Worm (Caenorhabditis elegans) whole organism, L1 larva: ENCODE results near the gene ifg-1.

Experiments
- C16A3.4 ChIP-seq: fragments of 150-350 bp; optimal IDR thresholded peaks from 2 replicates; lab custom pipeline; 2014; ENCODE audit warnings: missing biosample characterization, missing genetic modification characterization
- C34B4.2 ChIP-seq: sonication (generic microtip); optimal IDR thresholded peaks from 2 replicates; lab custom pipeline; 2017; ENCODE audit warnings: mild to moderate bottlenecking, missing genetic modification characterization, missing compliant biosample characterization
- Y116A8C.19 ChIP-seq: sonication (generic microtip); optimal IDR thresholded peaks from 2 replicates; lab custom pipeline; 2016; ENCODE audit warnings: missing compliant biosample characterization, missing genetic modification characterization, borderline replicate concordance
- aha-1 ChIP-seq: fragments of 150-350 bp; optimal IDR thresholded peaks from 2 replicates; lab custom pipeline; 2014; ENCODE audit warnings: missing biosample characterization, missing genetic modification characterization
- aly-2 ChIP-seq: fragments of 150-350 bp; optimal IDR thresholded peaks from 2 replicates; lab custom pipeline; 2014; ENCODE audit warnings: missing biosample characterization, missing genetic modification characterization
- blmp-1 ChIP-seq: fragments of 150-350 bp; optimal IDR thresholded peaks from 2 replicates; lab custom pipeline; 2014; ENCODE audit warnings: missing biosample characterization, missing genetic modification characterization
- ceh-82 ChIP-seq, 3 experiments: fragments of 150-350 bp in 1 of 3; sonication (generic microtip) in 2 of 3; optimal IDR thresholded peaks; 2 replicates each; lab custom pipeline; 2014 to 2017; ENCODE audit warnings: missing biosample characterization in 3 of 3, missing genetic modification characterization in 3 of 3
- ceh-90 ChIP-seq: sonication (generic microtip); optimal IDR thresholded peaks from 2 replicates; lab custom pipeline; 2016; ENCODE audit warnings: missing genetic modification characterization, missing compliant biosample characterization
- dpl-1 ChIP-seq, 3 experiments: fragments of 150-350 bp in 2 of 3; sonication (generic microtip) in 1 of 3; optimal IDR thresholded peaks; 2 replicates each; lab custom pipeline; 2014 to 2017; ENCODE audit warnings: missing biosample characterization in 3 of 3, missing genetic modification characterization in 3 of 3, missing genetic modification reagents in 3 of 3
- efl-1 ChIP-seq, 4 experiments: fragments of 150-350 bp; optimal IDR thresholded peaks in 3 of 4; peaks in 1 of 4; 1 replicate in 1 of 4; 2 replicates in 3 of 4; lab custom pipeline; 2014; ENCODE audit warnings: missing biosample characterization in 2 of 4, missing genetic modification characterization in 2 of 4, missing genetic modification reagents in 2 of 4
- elt-2 ChIP-seq: sonication (generic microtip); optimal IDR thresholded peaks from 2 replicates; lab custom pipeline; 2016; ENCODE audit warnings: missing genetic modification characterization, mild to moderate bottlenecking, inconsistent platforms, missing compliant biosample characterization, missing genetic modification reagents
- ets-5 ChIP-seq: fragments of 200-800 bp; sonication (Bioruptor generic); IDR thresholded peaks from 2 replicates; pipeline ENCODE4 v1.3.6; 2022; ENCODE audit warnings: missing genetic modification characterization, missing compliant biosample characterization
- lin-13 ChIP-seq: fragments of 150-350 bp; optimal IDR thresholded peaks from 2 replicates; lab custom pipeline; 2014; ENCODE audit warnings: missing biosample characterization, missing genetic modification reagents, missing genetic modification characterization
- lin-14 ChIP-seq: fragments of 200-800 bp; sonication (Bioruptor generic); optimal IDR thresholded peaks from 2 replicates; lab custom pipeline; 2018; ENCODE audit warnings: mild to moderate bottlenecking, missing genetic modification characterization, moderate library complexity, missing compliant biosample characterization
- lin-15B ChIP-seq: fragments of 150-350 bp; sonication (generic microtip); optimal IDR thresholded peaks from 3 replicates; lab custom pipeline; 2014; ENCODE audit warnings: missing biosample characterization, missing genetic modification characterization
- lin-35 ChIP-seq, 2 experiments: fragments of 150-350 bp; optimal IDR thresholded peaks; 2 replicates each; lab custom pipeline; 2014; ENCODE audit warnings: missing biosample characterization in 2 of 2, missing genetic modification characterization in 2 of 2, missing genetic modification reagents in 2 of 2
- lin-39 ChIP-seq: fragments of 150-350 bp; optimal IDR thresholded peaks from 2 replicates; lab custom pipeline; 2014; ENCODE audit warnings: missing biosample characterization, missing genetic modification reagents, missing genetic modification characterization
- lsy-2 ChIP-seq, 2 experiments: fragments of 150-350 bp; optimal IDR thresholded peaks; 2 replicates each; lab custom pipeline; 2014; ENCODE audit warnings: missing biosample characterization in 2 of 2, missing genetic modification characterization in 2 of 2
- mdl-1 ChIP-seq, 2 experiments: fragments of 150-350 bp; optimal IDR thresholded peaks; 2 replicates each; lab custom pipeline; 2014 to 2017; ENCODE audit warnings: missing biosample characterization in 2 of 2, missing genetic modification characterization in 2 of 2, inconsistent platforms in 1 of 2
- mef-2 ChIP-seq: fragments of 150-350 bp; optimal IDR thresholded peaks from 2 replicates; lab custom pipeline; 2014; ENCODE audit warnings: missing biosample characterization, missing genetic modification characterization
- mep-1 ChIP-seq: fragments of 150-350 bp; optimal IDR thresholded peaks from 2 replicates; lab custom pipeline; 2014; ENCODE audit warnings: missing biosample characterization, missing genetic modification characterization
- nhr-12 ChIP-seq: sonication (generic microtip); optimal IDR thresholded peaks from 2 replicates; lab custom pipeline; 2017; ENCODE audit warnings: missing biosample characterization, missing genetic modification characterization
- nhr-20 ChIP-seq: sonication (generic microtip); optimal IDR thresholded peaks from 2 replicates; lab custom pipeline; 2016; ENCODE audit warnings: mild to moderate bottlenecking, missing genetic modification characterization, missing compliant biosample characterization
- nhr-47 ChIP-seq: sonication (generic microtip); optimal IDR thresholded peaks from 2 replicates; lab custom pipeline; 2016; ENCODE audit warnings: mild to moderate bottlenecking, missing genetic modification characterization, moderate library complexity, missing compliant biosample characterization
- nhr-71 ChIP-seq: sonication (generic microtip); optimal IDR thresholded peaks from 2 replicates; lab custom pipeline; 2016; ENCODE audit warnings: mild to moderate bottlenecking, missing genetic modification characterization, moderate library complexity, missing compliant biosample characterization
- nhr-90 ChIP-seq: sonication (generic microtip); optimal IDR thresholded peaks from 2 replicates; lab custom pipeline; 2016; ENCODE audit warnings: mild to moderate bottlenecking, missing genetic modification characterization, missing compliant biosample characterization; ENCODE audit not compliant: poor library complexity
- pag-3 ChIP-seq: sonication (generic microtip); optimal IDR thresholded peaks from 2 replicates; lab custom pipeline; 2017; ENCODE audit warnings: missing genetic modification characterization, mild to moderate bottlenecking, missing compliant biosample characterization, antibody characterized with exemption, borderline replicate concordance; ENCODE audit not compliant: insufficient read depth
- pqm-1 ChIP-seq: sonication (generic microtip); optimal IDR thresholded peaks from 3 replicates; lab custom pipeline; 2017; ENCODE audit warnings: missing biosample characterization, missing genetic modification characterization
- rnt-1 ChIP-seq: sonication (generic microtip); optimal IDR thresholded peaks from 2 replicates; lab custom pipeline; 2016; ENCODE audit warnings: mild to moderate bottlenecking, missing genetic modification characterization, moderate library complexity, missing compliant biosample characterization
- snu-23 ChIP-seq: sonication (generic microtip); optimal IDR thresholded peaks from 2 replicates; lab custom pipeline; 2016; ENCODE audit warnings: missing genetic modification characterization, missing compliant biosample characterization
- sox-4 ChIP-seq: sonication (generic microtip); optimal IDR thresholded peaks from 2 replicates; lab custom pipeline; 2016; ENCODE audit warnings: missing genetic modification characterization, missing compliant biosample characterization
- swsn-7 ChIP-seq: sonication (generic microtip); optimal IDR thresholded peaks from 2 replicates; lab custom pipeline; 2016; ENCODE audit warnings: missing genetic modification characterization, missing compliant biosample characterization
- tbx-2 ChIP-seq: sonication (generic microtip); optimal IDR thresholded peaks from 2 replicates; lab custom pipeline; 2016; ENCODE audit warnings: missing genetic modification characterization, missing compliant biosample characterization
- tlp-1 ChIP-seq: fragments of 150-350 bp; optimal IDR thresholded peaks from 2 replicates; lab custom pipeline; 2014; ENCODE audit warnings: missing biosample characterization, missing genetic modification characterization
- unc-62 ChIP-seq: fragments of 150-350 bp; optimal IDR thresholded peaks from 2 replicates; lab custom pipeline; 2014; ENCODE audit warnings: missing biosample characterization, missing genetic modification reagents, missing genetic modification characterization
- unc-86 ChIP-seq: sonication (generic microtip); optimal IDR thresholded peaks from 2 replicates; lab custom pipeline; 2016; ENCODE audit warnings: missing genetic modification characterization, missing compliant biosample characterization
- unc-98 ChIP-seq: fragments of 200-800 bp; sonication (Bioruptor generic); IDR thresholded peaks from 2 replicates; pipeline ENCODE4 v1.3.6; 2022; ENCODE audit warnings: missing genetic modification characterization, missing compliant biosample characterization
- ztf-4 ChIP-seq: fragments of 150-350 bp; optimal IDR thresholded peaks from 2 replicates; lab custom pipeline; 2014; ENCODE audit warnings: missing biosample characterization, missing genetic modification characterization

Gene ifg-1

ce11 chrII:8226475-8226874 lies 9.5 kb downstream of the ifg-1 start:
- TF ChIP-seq mep-1 (tag; lab: Kevin White, UChicago) (peak; percentile 40), nhr-90 (tag; lab: Kevin White, UChicago) (peak; percentile 23), unc-98 (GFP tag; lab: Robert Waterston, UW) (no peak), lsy-2 (tag; optimal IDR thresholded peaks at IDR 0.05; lab: Kevin White, UChicago) (peak in 1 of 2 experiments; percentile 41), snu-23 (GFP tag; lab: Kevin White, UChicago) (peak; percentile 9), pqm-1 (tag; lab: Kevin White, UChicago) (peak; percentile 10), lin-13 (GFP tag; lab: Kevin White, UChicago) (no peak), lin-35 (GFP tag; optimal IDR thresholded peaks at IDR 0.05; lab: Kevin White, UChicago) (peak in 1 of 2 experiments; percentile 16), sox-4 (no peak), nhr-71 (peak; percentile 42), blmp-1 (tag; lab: Kevin White, UChicago) (peak; percentile 23), mdl-1 (tag; optimal IDR thresholded peaks at IDR 0.05; lab: Kevin White, UChicago) (peak in 1 of 2 experiments; percentile 29), lin-15B (no peak), efl-1 (optimal IDR thresholded peaks at IDR 0.05; lab: Kevin White, UChicago) (peak in 1 of 2 experiments; percentile 1), efl-1 (GFP tag; optimal IDR thresholded peaks at IDR 0.05 in 1 of 2; lab: Kevin White, UChicago) (no peak), nhr-20 (tag; lab: Kevin White, UChicago) (peak; percentile 47), ceh-82 (tag; optimal IDR thresholded peaks at IDR 0.05; lab: Kevin White, UChicago) (no peak), elt-2 (peak; percentile 93)

DNA sequence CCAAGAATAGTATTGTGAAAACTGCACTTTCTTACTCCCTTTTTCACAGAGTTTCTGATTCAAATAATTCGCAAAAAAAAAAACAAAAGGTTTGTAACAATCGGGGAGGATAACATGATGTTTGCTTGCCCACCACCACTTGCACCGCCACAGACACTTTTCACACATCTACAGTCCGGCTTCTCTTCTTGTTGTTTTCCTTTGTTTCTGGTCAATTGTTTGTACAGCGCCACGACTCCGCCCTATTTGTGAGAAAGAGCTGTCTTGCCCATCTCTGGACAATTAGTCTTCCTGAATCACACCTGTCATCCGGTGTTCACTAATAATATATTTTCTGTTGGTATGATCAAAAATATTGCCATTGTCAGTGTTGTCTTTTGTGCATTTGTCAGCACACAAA lies 14.0 kb downstream of the ifg-1 start, which contains the start of gene M110.9:
TSS of gene M110.9 (plus strand) at position 301 of the 400 bp plus-strand sequence.
- TF ChIP-seq C34B4.2 = no peak
- no peak for TF ChIP-seq lin-14 (GFP tag; lab: Kevin White, UChicago)
- no peak for TF ChIP-seq tbx-2 (tag; lab: Kevin White, UChicago)
- no peak for TF ChIP-seq aha-1 (tag; lab: Kevin White, UChicago)
- TF ChIP-seq lin-13 (GFP tag; lab: Kevin White, UChicago) = no peak
- TF ChIP-seq, all 84 proteins: peak for 0

DNA sequence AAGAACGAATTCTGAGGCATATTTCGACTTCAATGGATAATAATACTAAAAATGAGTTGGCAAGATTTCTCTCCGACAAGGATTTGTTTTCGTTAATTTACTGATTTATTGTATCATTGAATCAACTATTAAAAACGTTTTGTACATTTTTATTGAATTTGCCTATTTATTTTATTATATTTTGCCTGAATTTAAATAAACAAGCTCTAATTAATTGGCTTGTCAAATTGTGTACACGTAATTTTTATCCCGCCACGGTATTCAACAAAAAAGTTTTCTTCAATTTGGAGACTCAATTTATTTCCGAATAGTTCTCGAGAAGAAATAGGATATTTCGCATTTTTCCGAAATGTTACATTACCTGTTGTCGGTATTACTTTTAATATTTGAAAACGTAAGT lies 15.5 kb downstream of the ifg-1 start, which contains the start of gene M110.7:
TSS of gene M110.7 (plus strand) at position 301 of the 400 bp plus-strand sequence.
- TF ChIP-seq swsn-7 (tag; lab: Kevin White, UChicago) (no peak), nhr-20 (tag; lab: Kevin White, UChicago) (no peak), rnt-1 (tag; lab: Kevin White, UChicago) (no peak), tlp-1 (tag; lab: Kevin White, UChicago) (no peak), unc-86 (no peak), nhr-47 (tag; lab: Kevin White, UChicago) (no peak), aly-2 (no peak), ztf-4 (tag; lab: Kevin White, UChicago) (no peak), unc-98 (GFP tag; lab: Robert Waterston, UW) (no peak), ceh-82 (tag; optimal IDR thresholded peaks at IDR 0.05; lab: Kevin White, UChicago) (no peak), C16A3.4 (tag; lab: Kevin White, UChicago) (no peak), lin-15B (no peak), dpl-1 (GFP tag; optimal IDR thresholded peaks at IDR 0.05; lab: Kevin White, UChicago) (no peak), ets-5 (GFP tag; lab: Robert Waterston, UW) (no peak), lsy-2 (tag; optimal IDR thresholded peaks at IDR 0.05; lab: Kevin White, UChicago) (no peak)

ce11 chrII:8238155-8238554 lies 21.1 kb downstream of the ifg-1 start, which contains the start of gene nlp-5:
nlp-5 (plus strand) TSS chrII:8238455.
- no peak for TF ChIP-seq lin-39 (tag; lab: Kevin White, UChicago)

DNA sequence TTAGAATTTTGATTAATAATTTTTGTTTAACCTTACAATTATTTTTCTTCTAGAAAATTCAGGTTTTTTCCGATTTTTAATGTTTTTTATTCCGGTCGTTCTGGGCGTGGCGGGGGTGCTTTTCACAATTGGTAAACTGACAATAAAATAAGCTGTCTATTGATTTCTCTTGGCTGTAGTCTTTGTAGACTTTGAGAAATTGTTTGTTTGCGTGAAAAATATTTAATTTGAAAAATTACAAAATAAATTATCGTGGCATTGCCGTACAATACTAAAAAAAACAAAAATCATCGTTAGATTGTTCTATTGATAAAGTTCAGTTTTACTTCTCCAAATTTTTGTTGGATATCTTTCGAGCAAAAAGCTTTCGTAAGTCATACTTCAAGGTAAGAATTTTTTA lies 29.5 kb downstream of the ifg-1 start, which contains the start of gene F35C11.3:
TSS of gene F35C11.3 (plus strand) at position 301 of the 400 bp plus-strand sequence.
- no peak for TF ChIP-seq Y116A8C.19 (tag; lab: Kevin White, UChicago)
- no peak for TF ChIP-seq unc-62 (GFP tag; lab: Kevin White, UChicago)
- TF ChIP-seq lin-15B = no peak
- no peak for TF ChIP-seq nhr-12
- TF ChIP-seq pag-3 (tag; lab: Kevin White, UChicago) = no peak
- no peak for TF ChIP-seq ceh-90 (tag; lab: Kevin White, UChicago)
- TF ChIP-seq tbx-2 (tag; lab: Kevin White, UChicago) = no peak
- TF ChIP-seq mef-2 (tag; lab: Kevin White, UChicago) = no peak
